Fruit fly (Drosophila melanogaster) whole organism, embryonic: ENCODE results near the gene SPH93.

Source experiments
- Atf3 ChIP-seq: fragments of 200-800 bp; sonication (Bioruptor generic); optimal IDR thresholded peaks from 3 replicates; lab custom pipeline; 2016; ENCODE audit warnings: missing biosample characterization, missing genetic modification characterization
- Bdp1 ChIP-seq: fragments of 200-800 bp; sonication (Bioruptor generic); optimal IDR thresholded peaks from 3 replicates; lab custom pipeline; 2016; ENCODE audit warnings: missing biosample characterization, missing genetic modification characterization
- CG11696 ChIP-seq: fragments of 200-800 bp; sonication (Bioruptor generic); IDR thresholded peaks from 2 replicates; pipeline ENCODE4 v1.3.6; 2022; ENCODE audit warnings: missing biosample characterization, missing genetic modification characterization
- CG12299 ChIP-seq: fragments of 200-800 bp; sonication (Bioruptor generic); optimal IDR thresholded peaks from 2 replicates; lab custom pipeline; 2018; ENCODE audit warnings: missing biosample characterization, mild to moderate bottlenecking, missing genetic modification characterization
- CG14667 ChIP-seq: fragments of 200-800 bp; sonication (Bioruptor generic); IDR thresholded peaks from 2 replicates; pipeline ENCODE4 v1.3.6; 2022; ENCODE audit warnings: missing biosample characterization, missing genetic modification characterization
- CG17328 ChIP-seq: fragments of 200-800 bp; sonication (Bioruptor generic); IDR thresholded peaks from 2 replicates; pipeline ENCODE4 v1.3.6; 2022; ENCODE audit warnings: missing biosample characterization, missing genetic modification characterization
- CG18262 ChIP-seq: fragments of 200-800 bp; optimal IDR thresholded peaks from 3 replicates; lab custom pipeline; 2019; ENCODE audit warnings: missing biosample characterization, mild to moderate bottlenecking, missing genetic modification characterization, moderate library complexity
- CG5180 ChIP-seq: fragments of 200-800 bp; sonication (Bioruptor generic); optimal IDR thresholded peaks from 3 replicates; lab custom pipeline; 2017; ENCODE audit warnings: missing biosample characterization, missing genetic modification characterization, mild to moderate bottlenecking, moderate library complexity, missing genetic modification reagents
- CG5245 ChIP-seq: fragments of 200-800 bp; sonication (Bioruptor generic); optimal IDR thresholded peaks from 3 replicates; lab custom pipeline; 2016; ENCODE audit warnings: missing biosample characterization, missing genetic modification characterization
- CG6654 ChIP-seq: fragments of 200-800 bp; sonication (Bioruptor generic); optimal IDR thresholded peaks from 2 replicates; lab custom pipeline; 2017; ENCODE audit warnings: missing biosample characterization, mild to moderate bottlenecking, missing genetic modification characterization
- CG6854 ChIP-seq: fragments of 200-800 bp; sonication (Bioruptor generic); optimal IDR thresholded peaks from 3 replicates; lab custom pipeline; 2017; ENCODE audit warnings: missing biosample characterization, mild to moderate bottlenecking, missing genetic modification characterization
- CG9437 ChIP-seq: fragments of 200-800 bp; sonication (Bioruptor generic); optimal IDR thresholded peaks from 2 replicates; lab custom pipeline; 2018; ENCODE audit warnings: missing biosample characterization, mild to moderate bottlenecking, missing genetic modification characterization
- CG9727 ChIP-seq: fragments of 200-800 bp; sonication (Bioruptor generic); optimal IDR thresholded peaks from 3 replicates; lab custom pipeline; 2017; ENCODE audit warnings: missing biosample characterization, mild to moderate bottlenecking, missing genetic modification characterization
- Drgx ChIP-seq: fragments of 200-800 bp; sonication (Bioruptor generic); IDR thresholded peaks from 2 replicates; pipeline ENCODE4 v1.3.6; 2022; ENCODE audit warnings: missing biosample characterization, missing genetic modification characterization
- Ets97D ChIP-seq: fragments of 200-800 bp; sonication (Bioruptor generic); optimal IDR thresholded peaks from 3 replicates; lab custom pipeline; 2016; ENCODE audit warnings: missing biosample characterization, missing genetic modification characterization
- Gsc ChIP-seq: fragments of 200-800 bp; sonication (Bioruptor generic); IDR thresholded peaks from 2 replicates; pipeline ENCODE4 v1.3.6; 2022; ENCODE audit warnings: missing biosample characterization, missing genetic modification characterization
- HLH4C ChIP-seq: fragments of 200-800 bp; sonication (Bioruptor generic); IDR thresholded peaks from 3 replicates; pipeline ENCODE4 v1.3.6; 2022; ENCODE audit warnings: missing biosample characterization, missing genetic modification characterization; ENCODE audit not compliant: partially characterized antibody
- Hand ChIP-seq: fragments of 200-800 bp; sonication (Bioruptor generic); optimal IDR thresholded peaks from 2 replicates; lab custom pipeline; 2017; ENCODE audit warnings: mild to moderate bottlenecking, missing biosample characterization, missing genetic modification reagents, missing genetic modification characterization
- HmgD ChIP-seq: fragments of 200-800 bp; sonication (Bioruptor generic); optimal IDR thresholded peaks from 3 replicates; lab custom pipeline; 2016; ENCODE audit warnings: missing biosample characterization, missing genetic modification characterization
- Hsf ChIP-seq: fragments of 200-800 bp; sonication (Bioruptor generic); optimal IDR thresholded peaks from 3 replicates; lab custom pipeline; 2016; ENCODE audit warnings: missing biosample characterization, missing genetic modification characterization
- Jarid2 ChIP-seq: fragments of 200-800 bp; sonication (Bioruptor generic); optimal IDR thresholded peaks from 3 replicates; lab custom pipeline; 2017; ENCODE audit warnings: mild to moderate bottlenecking, missing biosample characterization, missing genetic modification reagents, missing genetic modification characterization
- Mes4 ChIP-seq: fragments of 200-800 bp; sonication (Bioruptor generic); optimal IDR thresholded peaks from 2 replicates; lab custom pipeline; 2016; ENCODE audit warnings: missing biosample characterization, missing genetic modification characterization
- Myb ChIP-seq: fragments of 200-800 bp; sonication (Bioruptor generic); optimal IDR thresholded peaks from 2 replicates; lab custom pipeline; 2016; ENCODE audit warnings: missing biosample characterization, missing genetic modification characterization
- Oaz ChIP-seq: fragments of 200-800 bp; sonication (Bioruptor generic); IDR thresholded peaks from 2 replicates; pipeline ENCODE4 v1.3.6; 2022; ENCODE audit warnings: missing biosample characterization, missing genetic modification characterization
- aop ChIP-seq: fragments of 200-800 bp; sonication (Bioruptor generic); IDR thresholded peaks from 2 replicates; pipeline ENCODE4 v1.3.6; 2022; ENCODE audit warnings: missing biosample characterization, missing genetic modification characterization
- ara ChIP-seq: fragments of 200-800 bp; sonication (Bioruptor generic); IDR thresholded peaks from 2 replicates; pipeline ENCODE4 v1.3.6; 2022; ENCODE audit warnings: missing biosample characterization, missing genetic modification characterization
- ato ChIP-seq: fragments of 200-800 bp; sonication (Bioruptor generic); IDR thresholded peaks from 2 replicates; pipeline ENCODE4 v1.3.6; 2022; ENCODE audit warnings: missing biosample characterization, missing genetic modification characterization; ENCODE audit not compliant: partially characterized antibody
- bigmax ChIP-seq: fragments of 200-800 bp; sonication (Bioruptor generic); optimal IDR thresholded peaks from 2 replicates; lab custom pipeline; 2018; ENCODE audit warnings: missing biosample characterization, mild to moderate bottlenecking, missing genetic modification characterization
- chif ChIP-seq, 2 experiments: fragments of 200-800 bp; sonication (Bioruptor generic); optimal IDR thresholded peaks; 3 replicates each; lab custom pipeline; 2016; ENCODE audit warnings: missing biosample characterization in 2 of 2, missing genetic modification characterization in 2 of 2
- chinmo ChIP-seq: fragments of 200-800 bp; sonication (Bioruptor generic); IDR thresholded peaks from 4 replicates; pipeline ENCODE4 v1.3.6; 2022; ENCODE audit warnings: missing biosample characterization, missing genetic modification characterization; ENCODE audit not compliant: partially characterized antibody
- dm ChIP-seq: fragments of 200-800 bp; sonication (Bioruptor generic); optimal IDR thresholded peaks from 3 replicates; lab custom pipeline; 2016; ENCODE audit warnings: missing biosample characterization, missing genetic modification characterization
- dmrt11E ChIP-seq: fragments of 200-800 bp; sonication (Bioruptor generic); optimal IDR thresholded peaks from 3 replicates; lab custom pipeline; 2018; ENCODE audit warnings: missing biosample characterization, mild to moderate bottlenecking, missing genetic modification characterization, moderate library complexity
- ftz-f1 ChIP-seq: fragments of 200-800 bp; sonication (Bioruptor generic); optimal IDR thresholded peaks from 2 replicates; lab custom pipeline; 2016; ENCODE audit warnings: missing biosample characterization, missing genetic modification characterization
- gem ChIP-seq: fragments of 200-800 bp; sonication (Bioruptor generic); optimal IDR thresholded peaks from 2 replicates; lab custom pipeline; 2019; ENCODE audit warnings: missing biosample characterization, mild to moderate bottlenecking, missing genetic modification characterization, moderate library complexity
- grau ChIP-seq: fragments of 200-800 bp; optimal IDR thresholded peaks from 3 replicates; lab custom pipeline; 2019; ENCODE audit warnings: missing biosample characterization, mild to moderate bottlenecking, missing genetic modification characterization, moderate library complexity
- grn ChIP-seq: fragments of 200-800 bp; sonication (Bioruptor generic); optimal IDR thresholded peaks from 3 replicates; lab custom pipeline; 2017; ENCODE audit warnings: missing biosample characterization, missing genetic modification characterization
- gt ChIP-seq: fragments of 200-800 bp; sonication (Bioruptor generic); IDR thresholded peaks from 2 replicates; pipeline ENCODE4 v1.3.6; 2022; ENCODE audit warnings: missing biosample characterization, missing genetic modification characterization
- ind ChIP-seq: fragments of 200-800 bp; sonication (Bioruptor generic); optimal IDR thresholded peaks from 3 replicates; lab custom pipeline; 2016; ENCODE audit warnings: missing biosample characterization, missing genetic modification characterization
- insv ChIP-seq, 2 experiments: fragments of 200-800 bp; sonication (Bioruptor generic); optimal IDR thresholded peaks; 3 replicates each; lab custom pipeline; 2016 to 2018; ENCODE audit warnings: missing biosample characterization in 2 of 2, missing genetic modification characterization in 2 of 2
- maf-S ChIP-seq: fragments of 200-800 bp; sonication (Bioruptor generic); optimal IDR thresholded peaks from 2 replicates; lab custom pipeline; 2016; ENCODE audit warnings: missing biosample characterization, missing genetic modification characterization
- p53 ChIP-seq: fragments of 200-800 bp; sonication (Bioruptor generic); optimal IDR thresholded peaks from 2 replicates; lab custom pipeline; 2016; ENCODE audit warnings: missing biosample characterization, missing genetic modification characterization
- pb ChIP-seq: fragments of 200-800 bp; sonication (Bioruptor generic); optimal IDR thresholded peaks from 3 replicates; lab custom pipeline; 2016; ENCODE audit warnings: missing biosample characterization, missing genetic modification characterization
- row ChIP-seq: fragments of 200-800 bp; sonication (Bioruptor generic); IDR thresholded peaks from 3 replicates; pipeline ENCODE4 v1.3.6; 2022; ENCODE audit warnings: missing biosample characterization, missing genetic modification characterization
- scrt ChIP-seq: fragments of 200-800 bp; sonication (Bioruptor generic); optimal IDR thresholded peaks from 2 replicates; lab custom pipeline; 2018; ENCODE audit warnings: missing biosample characterization, mild to moderate bottlenecking, missing genetic modification characterization, moderate library complexity
- slbo ChIP-seq: fragments of 200-800 bp; sonication (Bioruptor generic); IDR thresholded peaks from 2 replicates; pipeline ENCODE4 v1.3.6; 2022; ENCODE audit warnings: missing biosample characterization, missing genetic modification characterization
- tgo ChIP-seq: fragments of 200-800 bp; sonication (Bioruptor generic); IDR thresholded peaks from 3 replicates; pipeline ENCODE4 v1.3.6; 2022; ENCODE audit warnings: missing biosample characterization, missing genetic modification characterization
- tio ChIP-seq: fragments of 200-800 bp; sonication (Bioruptor generic); optimal IDR thresholded peaks from 2 replicates; lab custom pipeline; 2017; ENCODE audit warnings: missing biosample characterization, missing genetic modification characterization, inconsistent platforms
- tll ChIP-seq, 2 experiments: fragments of 200-800 bp in 1 of 2; fragments of >200 bp in 1 of 2; sonication (Bioruptor generic) in 1 of 2; optimal IDR thresholded peaks; 2 replicates each; lab custom pipeline; 2017 to 2019; ENCODE audit warnings: missing biosample characterization in 2 of 2, missing genetic modification characterization in 2 of 2, mild to moderate bottlenecking in 1 of 2, moderate library complexity in 1 of 2
- vfl ChIP-seq: fragments of 200-800 bp; sonication (Bioruptor generic); optimal IDR thresholded peaks from 2 replicates; lab custom pipeline; 2016; ENCODE audit warnings: missing biosample characterization, missing genetic modification characterization

SPH93 gene

dm6 chr2L:17429788-17430587, 25.7 kb downstream of the SPH93 start (continued):
- TF ChIP-seq Ets97D, result no peak
- peak; percentile 87 for TF ChIP-seq slbo (GFP tag; lab: Robert Waterston, UW)
- TF ChIP-seq insv (GFP tag; optimal IDR thresholded peaks at IDR 0.05; lab: Kevin White, UChicago), result peak in 1 of 2 experiments; percentile 3
- peak; percentile 74 for TF ChIP-seq CG11696 (GFP tag; lab: Robert Waterston, UW)
- TF ChIP-seq tio, result peak; percentile 93
- TF ChIP-seq Bdp1 (GFP tag; lab: Kevin White, UChicago), result peak; percentile 26
- TF ChIP-seq Atf3 (GFP tag; lab: Kevin White, UChicago), result peak; percentile 50
- TF ChIP-seq pb, result peak; percentile 38
- peak; percentile 25 for TF ChIP-seq maf-S (GFP tag; lab: Kevin White, UChicago)
- TF ChIP-seq Drgx (GFP tag; lab: Robert Waterston, UW), result peak; percentile 81
- no peak for TF ChIP-seq tll (GFP tag; optimal IDR thresholded peaks at IDR 0.05; lab: Kevin White, UChicago)
- TF ChIP-seq grau (tag; lab: Kevin White, UChicago), result peak; percentile 96
- TF ChIP-seq HmgD (GFP tag; lab: Kevin White, UChicago), result no peak
- peak; percentile 99 for TF ChIP-seq CG18262 (tag; lab: Kevin White, UChicago)
- peak; percentile 74 for TF ChIP-seq tgo
- peak; percentile 84; the same call in 1 of the 2 replicates for TF ChIP-seq ara (GFP tag; lab: Robert Waterston, UW)
- peak; percentile 90 for TF ChIP-seq CG14667
- TF ChIP-seq Jarid2 (GFP tag; lab: Kevin White, UChicago), result peak; percentile 85
- peak; percentile 91 for TF ChIP-seq scrt (GFP tag; lab: Kevin White, UChicago)
- TF ChIP-seq gem (tag; lab: Kevin White, UChicago), result peak; percentile 99
- 0 out of 2 replicates have a peak, but pooled peaks have one; percentile 67 for TF ChIP-seq aop (GFP tag; lab: Robert Waterston, UW)
- TF ChIP-seq bigmax (GFP tag; lab: Kevin White, UChicago), result no peak
- TF ChIP-seq Gsc (GFP tag; lab: Robert Waterston, UW), result peak; percentile 88
- TF ChIP-seq CG6654, result peak; percentile 85
- TF ChIP-seq ftz-f1 (GFP tag; lab: Kevin White, UChicago), result peak; percentile 95
- TF ChIP-seq chif (GFP tag; optimal IDR thresholded peaks at IDR 0.05; lab: Kevin White, UChicago), result peak; percentile 54 to 58
- TF ChIP-seq CG6854, result peak; percentile 95
- TF ChIP-seq CG5245 (GFP tag; lab: Kevin White, UChicago), result peak; percentile 44
- no peak for TF ChIP-seq p53 (GFP tag; lab: Kevin White, UChicago)
- peak; percentile 30 for TF ChIP-seq Mes4
- TF ChIP-seq CG17328, result peak; percentile 81
- peak; percentile 87 for TF ChIP-seq Oaz
- peak; percentile 94 for TF ChIP-seq row
- peak; percentile 39 for TF ChIP-seq Myb (GFP tag; lab: Kevin White, UChicago)
- TF ChIP-seq CG12299 (tag; lab: Kevin White, UChicago), result peak; percentile 79
- no peak for TF ChIP-seq ato
- TF ChIP-seq ind (GFP tag; lab: Kevin White, UChicago), result peak; percentile 95
- TF ChIP-seq Hsf (GFP tag; lab: Kevin White, UChicago), result peak; percentile 85
- peak; percentile 88 for TF ChIP-seq Hand (GFP tag; lab: Kevin White, UChicago)
- peak; percentile 92 for TF ChIP-seq CG5180 (GFP tag; lab: Kevin White, UChicago)
- TF ChIP-seq dmrt11E, result peak; percentile 85
- no peak for TF ChIP-seq grn (GFP tag; lab: Kevin White, UChicago)
- TF ChIP-seq CG9437 (GFP tag; lab: Kevin White, UChicago), result peak; percentile 96
- TF ChIP-seq gt (GFP tag; lab: Robert Waterston, UW), result peak; percentile 71; the same call in 1 of the 2 replicates
- peak; percentile 82 for TF ChIP-seq CG9727
- TF ChIP-seq dm (GFP tag; lab: Kevin White, UChicago), result no peak
- no peak for TF ChIP-seq HLH4C (GFP tag; lab: Robert Waterston, UW)
- TF ChIP-seq chinmo (GFP tag; lab: Robert Waterston, UW), result peak; percentile 89
- peak; percentile 22 for TF ChIP-seq vfl
